Fruit fly (Drosophila melanogaster) whole organism, adult: ENCODE measurements around the gene CG5171.

ENCODE experiments used
- CG11617 ChIP-seq: fragments of 200-800 bp; sonication (Bioruptor generic); optimal IDR thresholded peaks from 2 replicates; lab custom pipeline; 2017; ENCODE audit warnings: mild to moderate bottlenecking, missing biosample characterization, missing genetic modification reagents, missing genetic modification characterization
- CG12768 ChIP-seq: fragments of 200-800 bp; sonication (Bioruptor generic); optimal IDR thresholded peaks from 2 replicates; lab custom pipeline; 2017; ENCODE audit warnings: missing biosample characterization, missing genetic modification characterization, mild to moderate bottlenecking, moderate library complexity, missing genetic modification reagents
- CG14711 ChIP-seq: fragments of 200-800 bp; sonication (Bioruptor generic); optimal IDR thresholded peaks from 2 replicates; lab custom pipeline; 2018; ENCODE audit warnings: missing biosample characterization, mild to moderate bottlenecking, missing genetic modification characterization, moderate library complexity
- CG1620 ChIP-seq: fragments of 200-800 bp; sonication (Bioruptor generic); optimal IDR thresholded peaks from 2 replicates; lab custom pipeline; 2016; ENCODE audit warnings: missing biosample characterization, missing genetic modification characterization
- CG33017 ChIP-seq: fragments of 200-800 bp; sonication (Bioruptor generic); optimal IDR thresholded peaks from 2 replicates; lab custom pipeline; 2018; ENCODE audit warnings: missing biosample characterization, mild to moderate bottlenecking, missing genetic modification characterization, moderate library complexity
- CG5204 ChIP-seq: fragments of 200-800 bp; sonication (Bioruptor generic); optimal IDR thresholded peaks from 2 replicates; lab custom pipeline; 2016; ENCODE audit warnings: missing biosample characterization, missing genetic modification characterization
- CG7045 ChIP-seq: fragments of 200-800 bp; sonication (Bioruptor generic); optimal IDR thresholded peaks from 2 replicates; lab custom pipeline; 2017; ENCODE audit warnings: missing biosample characterization, mild to moderate bottlenecking, missing genetic modification characterization
- CG7101 ChIP-seq: fragments of 200-800 bp; sonication (Bioruptor generic); optimal IDR thresholded peaks from 2 replicates; lab custom pipeline; 2018; ENCODE audit warnings: missing biosample characterization, mild to moderate bottlenecking, missing genetic modification characterization, moderate library complexity
- Clk ChIP-seq: fragments of 200-800 bp; sonication (Bioruptor generic); optimal IDR thresholded peaks from 2 replicates; lab custom pipeline; 2017; ENCODE audit warnings: missing biosample characterization, missing genetic modification characterization
- Crg-1 ChIP-seq: fragments of 200-800 bp; sonication (Bioruptor generic); optimal IDR thresholded peaks from 2 replicates; lab custom pipeline; 2016; ENCODE audit warnings: missing biosample characterization, missing genetic modification characterization
- Hr96 ChIP-seq: fragments of 200-800 bp; sonication (Bioruptor generic); optimal IDR thresholded peaks from 2 replicates; lab custom pipeline; 2016; ENCODE audit warnings: missing biosample characterization, missing genetic modification characterization
- Mnt ChIP-seq: fragments of 200-800 bp; sonication (Bioruptor generic); optimal IDR thresholded peaks from 2 replicates; lab custom pipeline; 2016; ENCODE audit warnings: missing biosample characterization, mild to moderate bottlenecking, missing genetic modification characterization
- bab1 ChIP-seq: fragments of 200-800 bp; sonication (Bioruptor generic); optimal IDR thresholded peaks from 3 replicates; lab custom pipeline; 2019; ENCODE audit warnings: missing biosample characterization, mild to moderate bottlenecking, missing genetic modification characterization, moderate library complexity
- cic ChIP-seq: fragments of 200-800 bp; sonication (Bioruptor generic); optimal IDR thresholded peaks from 2 replicates; lab custom pipeline; 2017; ENCODE audit warnings: missing biosample characterization, mild to moderate bottlenecking, missing genetic modification characterization, moderate library complexity
- cnc ChIP-seq, 2 experiments: fragments of >200 bp; optimal IDR thresholded peaks; 2 replicates each; lab custom pipeline; 2017
- kay ChIP-seq: fragments of 200-800 bp; sonication (Bioruptor generic); peaks from one replicate; lab custom pipeline; 2016; ENCODE audit warnings: missing biosample characterization, missing genetic modification characterization, borderline replicate concordance
- ovo ChIP-seq: fragments of 200-800 bp; sonication (Bioruptor generic); optimal IDR thresholded peaks from 2 replicates; lab custom pipeline; 2016; ENCODE audit warnings: missing biosample characterization, missing genetic modification characterization
- pad ChIP-seq: fragments of 200-800 bp; sonication (Bioruptor generic); optimal IDR thresholded peaks from 3 replicates; lab custom pipeline; 2017; ENCODE audit warnings: missing biosample characterization, missing genetic modification characterization, mild to moderate bottlenecking, moderate library complexity, missing genetic modification reagents
- tj ChIP-seq: fragments of 200-800 bp; sonication (Bioruptor generic); optimal IDR thresholded peaks from 3 replicates; lab custom pipeline; 2017; ENCODE audit warnings: missing biosample characterization, mild to moderate bottlenecking, missing genetic modification characterization, moderate library complexity
- toe ChIP-seq: fragments of 200-800 bp; sonication (Bioruptor generic); optimal IDR thresholded peaks from 2 replicates; lab custom pipeline; 2016; ENCODE audit warnings: missing biosample characterization, missing genetic modification characterization

The CG5171 gene

DNA sequence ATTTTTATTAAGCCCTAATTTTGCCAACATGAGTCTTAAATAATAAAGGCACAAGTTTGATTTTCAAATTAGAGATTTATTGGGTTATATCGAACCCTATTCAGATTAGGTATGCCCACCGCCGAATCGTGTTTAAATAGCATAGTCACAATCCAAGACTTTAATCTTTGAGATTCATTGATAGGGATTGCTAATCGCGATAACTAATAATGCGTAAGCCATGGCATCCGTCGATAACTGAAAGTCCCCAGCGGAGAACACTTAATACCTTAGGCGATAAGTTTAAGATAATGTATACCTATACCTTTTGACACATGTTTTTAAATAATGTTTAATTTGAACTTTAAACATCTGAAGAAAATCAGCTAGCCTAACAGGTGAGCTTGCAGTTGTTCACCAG lies 34.3 kb downstream of the CG5171 start:
- no peak for TF ChIP-seq CG14711 (tag; lab: Kevin White, UChicago)
- TF ChIP-seq cic = no peak
- TF ChIP-seq CG7045 (GFP tag; lab: Kevin White, UChicago) = no peak
- no peak for TF ChIP-seq ovo (GFP tag; lab: Kevin White, UChicago)
- no peak for TF ChIP-seq CG1620
- TF ChIP-seq Hr96 = no peak
- TF ChIP-seq tj (GFP tag; lab: Kevin White, UChicago) = no peak
- TF ChIP-seq CG7101 = no peak
- no peak for TF ChIP-seq pad (GFP tag; lab: Kevin White, UChicago)
- TF ChIP-seq toe = no peak
- no peak for TF ChIP-seq CG5204 (GFP tag; lab: Kevin White, UChicago)
- no peak for TF ChIP-seq CG12768 (GFP tag; lab: Kevin White, UChicago)
- TF ChIP-seq CG11617 (GFP tag; lab: Kevin White, UChicago) = no peak
- no peak for TF ChIP-seq bab1 (GFP tag; lab: Kevin White, UChicago)
- TF ChIP-seq Clk (GFP tag; lab: Kevin White, UChicago) = no peak
- no peak for TF ChIP-seq CG33017 (tag; lab: Kevin White, UChicago)
- TF ChIP-seq kay (GFP tag; lab: Kevin White, UChicago) = no peak
- TF ChIP-seq Mnt = no peak

dm6 chr2L:7436492-7437324 lies 35.6 kb downstream of the CG5171 start:
- TF ChIP-seq Crg-1 (GFP tag; lab: Kevin White, UChicago) = peak; percentile 96
- peak; percentile 57 for TF ChIP-seq CG11617 (GFP tag; lab: Kevin White, UChicago)
- peak; percentile 27 for TF ChIP-seq bab1 (GFP tag; lab: Kevin White, UChicago)
- peak; percentile 81 for TF ChIP-seq toe
- peak; percentile 85 for TF ChIP-seq tj (GFP tag; lab: Kevin White, UChicago)
- TF ChIP-seq Mnt = peak; percentile 66
- peak; percentile 72 for TF ChIP-seq CG12768 (GFP tag; lab: Kevin White, UChicago)
- peak; percentile 93 for TF ChIP-seq kay (GFP tag; lab: Kevin White, UChicago)
- no peak for TF ChIP-seq cnc (optimal IDR thresholded peaks at IDR 0.05; lab: Kevin White, UChicago)
- peak; percentile 93 for TF ChIP-seq cic
- peak; percentile 55 for TF ChIP-seq Clk (GFP tag; lab: Kevin White, UChicago)
- peak; percentile 57 for TF ChIP-seq CG14711 (tag; lab: Kevin White, UChicago)
- peak; percentile 75 for TF ChIP-seq Hr96
- peak; percentile 76 for TF ChIP-seq CG7045 (GFP tag; lab: Kevin White, UChicago)
- peak; percentile 89 for TF ChIP-seq ovo (GFP tag; lab: Kevin White, UChicago)
- TF ChIP-seq pad (GFP tag; lab: Kevin White, UChicago) = peak; percentile 72
- peak; percentile 65 for TF ChIP-seq CG33017 (tag; lab: Kevin White, UChicago)
- TF ChIP-seq CG5204 (GFP tag; lab: Kevin White, UChicago) = peak; percentile 62
- peak; percentile 79 for TF ChIP-seq CG7101
- TF ChIP-seq CG1620 = peak; percentile 94

dm6 chr2L:7437325-7437707 lies 36.2 kb downstream of the CG5171 start, which contains the start of gene CG5973:
Gene CG5973, plus strand, starts transcription at chr2L:7437492.
- TF ChIP-seq CG12768 (GFP tag; lab: Kevin White, UChicago) (no peak), CG33017 (tag; lab: Kevin White, UChicago) (no peak), toe (no peak), CG7045 (GFP tag; lab: Kevin White, UChicago) (no peak), CG11617 (GFP tag; lab: Kevin White, UChicago) (no peak), Crg-1 (GFP tag; lab: Kevin White, UChicago) (no peak), cnc (optimal IDR thresholded peaks at IDR 0.05; lab: Kevin White, UChicago) (no peak), ovo (GFP tag; lab: Kevin White, UChicago) (no peak), bab1 (GFP tag; lab: Kevin White, UChicago) (no peak)

- TF ChIP-seq CG12768 (GFP tag; lab: Kevin White, UChicago) (no peak), Crg-1 (GFP tag; lab: Kevin White, UChicago) (no peak), cic (no peak), ovo (GFP tag; lab: Kevin White, UChicago) (no peak), CG5204 (GFP tag; lab: Kevin White, UChicago) (no peak), bab1 (GFP tag; lab: Kevin White, UChicago) (peak; percentile 9), cnc (optimal IDR thresholded peaks at IDR 0.05; lab: Kevin White, UChicago) (no peak), CG11617 (GFP tag; lab: Kevin White, UChicago) (no peak), Hr96 (no peak), CG33017 (tag; lab: Kevin White, UChicago) (peak; percentile 36), tj (GFP tag; lab: Kevin White, UChicago) (peak; percentile 19), toe (no peak), CG7101 (peak; percentile 2)
These were observed 37.4 kb downstream of the CG5171 start for dm6 chr2L:7438505-7438904.

dm6 chr2L:7440458-7441018 lies 39.4 kb downstream of the CG5171 start:
- TF ChIP-seq Clk (GFP tag; lab: Kevin White, UChicago) = no peak
- TF ChIP-seq kay (GFP tag; lab: Kevin White, UChicago) = peak; percentile 69
- no peak for TF ChIP-seq CG7045 (GFP tag; lab: Kevin White, UChicago)
- no peak for TF ChIP-seq bab1 (GFP tag; lab: Kevin White, UChicago)
- TF ChIP-seq cnc (optimal IDR thresholded peaks at IDR 0.05; lab: Kevin White, UChicago) = peak in 1 of 2 experiments; percentile 13
- no peak for TF ChIP-seq Crg-1 (GFP tag; lab: Kevin White, UChicago)
- no peak for TF ChIP-seq CG33017 (tag; lab: Kevin White, UChicago)
- no peak for TF ChIP-seq CG1620
- TF ChIP-seq cic = peak; percentile 25
- TF ChIP-seq ovo (GFP tag; lab: Kevin White, UChicago) = no peak
- TF ChIP-seq CG12768 (GFP tag; lab: Kevin White, UChicago) = peak; percentile 5
- TF ChIP-seq toe = no peak
- TF ChIP-seq Hr96 = no peak
